Worm (Caenorhabditis elegans) whole organism, mixed stage, embryonic: Measurements from ENCODE around the gene F28G4.2.

ENCODE experiments used
- M03D4.4 ChIP-seq: sonication (generic microtip); optimal IDR thresholded peaks from 2 replicates; lab custom pipeline; 2017; ENCODE audit warnings: mild to moderate bottlenecking, missing genetic modification characterization, missing compliant biosample characterization
- bed-3 ChIP-seq: fragments of 200-800 bp; sonication (Bioruptor generic); optimal IDR thresholded peaks from 3 replicates; lab custom pipeline; 2018; ENCODE audit warnings: mild to moderate bottlenecking, missing genetic modification characterization, moderate library complexity, missing compliant biosample characterization
- blmp-1 ChIP-seq: fragments of 150-350 bp; optimal IDR thresholded peaks from 2 replicates; lab custom pipeline; 2014; ENCODE audit warnings: missing biosample characterization, missing genetic modification characterization
- ceh-43 ChIP-seq: fragments of 200-800 bp; sonication (Bioruptor generic); optimal IDR thresholded peaks from 2 replicates; lab custom pipeline; 2018; ENCODE audit warnings: mild to moderate bottlenecking, missing genetic modification characterization, moderate library complexity, missing compliant biosample characterization
- ceh-83 ChIP-seq: fragments of 200-800 bp; sonication (Bioruptor generic); optimal IDR thresholded peaks from 2 replicates; lab custom pipeline; 2018; ENCODE audit warnings: mild to moderate bottlenecking, missing genetic modification characterization, missing compliant biosample characterization
- ces-1 ChIP-seq: fragments of 150-350 bp; optimal IDR thresholded peaks from 2 replicates; lab custom pipeline; 2014; ENCODE audit warnings: missing biosample characterization, missing genetic modification reagents, missing genetic modification characterization
- drap-1 ChIP-seq: fragments of 200-800 bp; sonication (Bioruptor generic); optimal IDR thresholded peaks from 3 replicates; lab custom pipeline; 2018; ENCODE audit warnings: mild to moderate bottlenecking, missing genetic modification characterization, missing compliant biosample characterization
- elt-1 ChIP-seq: sonication (generic microtip); optimal IDR thresholded peaks from 2 replicates; lab custom pipeline; 2017; ENCODE audit warnings: missing genetic modification characterization, mild to moderate bottlenecking, missing compliant biosample characterization, antibody characterized with exemption, moderate library complexity, borderline replicate concordance; ENCODE audit not compliant: insufficient read depth
- flh-1 ChIP-seq: fragments of 200-800 bp; sonication (Bioruptor generic); optimal IDR thresholded peaks from 2 replicates; lab custom pipeline; 2018; ENCODE audit warnings: mild to moderate bottlenecking, missing genetic modification characterization, moderate library complexity, missing compliant biosample characterization
- ham-2 ChIP-seq: fragments of 200-800 bp; sonication (Bioruptor generic); optimal IDR thresholded peaks from 2 replicates; lab custom pipeline; 2018; ENCODE audit warnings: mild to moderate bottlenecking, missing genetic modification characterization, missing compliant biosample characterization
- hlh-1 ChIP-seq: fragments of 150-350 bp; optimal IDR thresholded peaks from 2 replicates; lab custom pipeline; 2014; ENCODE audit warnings: missing biosample characterization, missing genetic modification reagents, missing genetic modification characterization
- lin-32 ChIP-seq: fragments of 200-800 bp; sonication (Bioruptor generic); optimal IDR thresholded peaks from 2 replicates; lab custom pipeline; 2018; ENCODE audit warnings: mild to moderate bottlenecking, missing genetic modification characterization, missing compliant biosample characterization
- lsy-2 ChIP-seq: fragments of 150-350 bp; optimal IDR thresholded peaks from 2 replicates; lab custom pipeline; 2014; ENCODE audit warnings: missing biosample characterization, missing genetic modification characterization
- mep-1 ChIP-seq: fragments of 150-350 bp; optimal IDR thresholded peaks from 2 replicates; lab custom pipeline; 2017; ENCODE audit warnings: missing biosample characterization, missing genetic modification reagents, missing genetic modification characterization, inconsistent platforms
- nhr-2 ChIP-seq: fragments of 150-350 bp; optimal IDR thresholded peaks from 2 replicates; lab custom pipeline; 2014; ENCODE audit warnings: missing biosample characterization, missing genetic modification characterization
- nhr-28 ChIP-seq: fragments of 150-350 bp; optimal IDR thresholded peaks from 2 replicates; lab custom pipeline; 2014; ENCODE audit warnings: missing biosample characterization, missing genetic modification characterization
- nhr-76 ChIP-seq: sonication (generic microtip); optimal IDR thresholded peaks from 2 replicates; lab custom pipeline; 2017; ENCODE audit warnings: missing biosample characterization, missing genetic modification characterization
- pha-4 ChIP-seq: fragments of 150-350 bp; optimal IDR thresholded peaks from 2 replicates; lab custom pipeline; 2018; ENCODE audit warnings: missing biosample characterization, missing genetic modification reagents, missing genetic modification characterization
- sem-2 ChIP-seq: fragments of 200-800 bp; sonication (Bioruptor generic); optimal IDR thresholded peaks from 2 replicates; lab custom pipeline; 2018; ENCODE audit warnings: mild to moderate bottlenecking, missing genetic modification characterization, missing compliant biosample characterization
- snpc-4 ChIP-seq: fragments of 150-350 bp; optimal IDR thresholded peaks from 2 replicates; lab custom pipeline; 2014; ENCODE audit warnings: missing biosample characterization, missing genetic modification characterization
- sptf-1 ChIP-seq: sonication (generic microtip); optimal IDR thresholded peaks from 2 replicates; lab custom pipeline; 2017; ENCODE audit warnings: mild to moderate bottlenecking, missing genetic modification characterization, moderate library complexity, missing compliant biosample characterization
- tbx-8 ChIP-seq: fragments of 200-800 bp; sonication (Bioruptor generic); optimal IDR thresholded peaks from 2 replicates; lab custom pipeline; 2018; ENCODE audit warnings: mild to moderate bottlenecking, missing genetic modification characterization, moderate library complexity, missing compliant biosample characterization
- unc-120 ChIP-seq: sonication (generic microtip); optimal IDR thresholded peaks from 2 replicates; lab custom pipeline; 2017; ENCODE audit warnings: missing genetic modification characterization, missing compliant biosample characterization; ENCODE audit not compliant: poor library complexity, severe bottlenecking
- unc-39 ChIP-seq: fragments of 150-350 bp; optimal IDR thresholded peaks from 2 replicates; lab custom pipeline; 2014; ENCODE audit warnings: missing biosample characterization, missing genetic modification characterization
- unc-62 ChIP-seq: fragments of 150-350 bp; optimal IDR thresholded peaks from 2 replicates; lab custom pipeline; 2014; ENCODE audit warnings: missing biosample characterization, missing genetic modification reagents, missing genetic modification characterization
- zip-8 ChIP-seq: fragments of 150-350 bp; optimal IDR thresholded peaks from 2 replicates; lab custom pipeline; 2014; ENCODE audit warnings: missing biosample characterization, missing genetic modification characterization
- ztf-11 ChIP-seq: fragments of 150-350 bp; optimal IDR thresholded peaks from 2 replicates; lab custom pipeline; 2014; ENCODE audit warnings: missing biosample characterization, missing genetic modification characterization

F28G4.2 gene

ce11 chrV:16282147-16282546 lies at the start of gene F28G4.2:
Gene F28G4.2, minus strand, starts transcription at chrV:16282321.
- TF ChIP-seq M03D4.4 (tag; lab: Kevin White, UChicago): no peak
- peak; percentile 63 for TF ChIP-seq elt-1

- TF ChIP-seq M03D4.4 (tag; lab: Kevin White, UChicago) (no peak), unc-39 (tag; lab: Kevin White, UChicago) (no peak), blmp-1 (tag; lab: Kevin White, UChicago) (no peak), drap-1 (GFP tag; lab: Kevin White, UChicago) (no peak), snpc-4 (tag; lab: Kevin White, UChicago) (no peak), nhr-76 (no peak), ham-2 (GFP tag; lab: Kevin White, UChicago) (no peak), bed-3 (GFP tag; lab: Kevin White, UChicago) (no peak), ces-1 (GFP tag; lab: Kevin White, UChicago) (no peak), sem-2 (GFP tag; lab: Kevin White, UChicago) (no peak), hlh-1 (tag; lab: Kevin White, UChicago) (no peak), ceh-83 (GFP tag; lab: Kevin White, UChicago) (no peak), ztf-11 (tag; lab: Kevin White, UChicago) (no peak)
Measured at ce11 chrV:16328849-16329248, 46.7 kb upstream of the F28G4.2 start, which contains the start of gene F57G8.7. Gene F57G8.7, plus strand, starts transcription at chrV:16329149.

ce11 chrV:16322155-16322554 lies 40.0 kb upstream of the F28G4.2 start:
- TF ChIP-seq unc-120 (tag; lab: Kevin White, UChicago): no peak
- no peak for TF ChIP-seq nhr-2 (tag; lab: Kevin White, UChicago)
- TF ChIP-seq ces-1 (GFP tag; lab: Kevin White, UChicago): no peak
- TF ChIP-seq ham-2 (GFP tag; lab: Kevin White, UChicago): no peak
- no peak for TF ChIP-seq tbx-8 (GFP tag; lab: Kevin White, UChicago)

ce11 chrV:16317244-16317643 lies 35.1 kb upstream of the F28G4.2 start, which contains the start of gene srh-180:
Gene srh-180, plus strand, starts transcription at chrV:16317544.
- no peak for TF ChIP-seq ztf-11 (tag; lab: Kevin White, UChicago)
- TF ChIP-seq zip-8 (tag; lab: Kevin White, UChicago): no peak
- no peak for TF ChIP-seq nhr-76
- no peak for TF ChIP-seq pha-4 (tag; lab: Kevin White, UChicago)
- TF ChIP-seq M03D4.4 (tag; lab: Kevin White, UChicago): no peak
- TF ChIP-seq sptf-1: no peak
- no peak for TF ChIP-seq snpc-4 (tag; lab: Kevin White, UChicago)
- TF ChIP-seq lin-32 (GFP tag; lab: Kevin White, UChicago): no peak
- no peak for TF ChIP-seq sem-2 (GFP tag; lab: Kevin White, UChicago)
- no peak for TF ChIP-seq ceh-43
- no peak for TF ChIP-seq unc-39 (tag; lab: Kevin White, UChicago)

ce11 chrV:16315004-16315403 lies 32.9 kb upstream of the F28G4.2 start, which contains the start of gene str-214:
Gene str-214, plus strand, starts transcription at chrV:16315304.
- TF ChIP-seq bed-3 (GFP tag; lab: Kevin White, UChicago) (no peak), mep-1 (tag; lab: Kevin White, UChicago) (no peak), blmp-1 (tag; lab: Kevin White, UChicago) (no peak), unc-62 (GFP tag; lab: Kevin White, UChicago) (no peak), nhr-28 (tag; lab: Kevin White, UChicago) (no peak), sptf-1 (no peak), tbx-8 (GFP tag; lab: Kevin White, UChicago) (no peak), unc-39 (tag; lab: Kevin White, UChicago) (no peak), hlh-1 (tag; lab: Kevin White, UChicago) (no peak), sem-2 (GFP tag; lab: Kevin White, UChicago) (no peak), ces-1 (GFP tag; lab: Kevin White, UChicago) (no peak), M03D4.4 (tag; lab: Kevin White, UChicago) (no peak), nhr-2 (tag; lab: Kevin White, UChicago) (no peak), lsy-2 (tag; lab: Kevin White, UChicago) (no peak)
- TF ChIP-seq, all 35 proteins: peak for 0

ce11 chrV:16309523-16309922 lies 27.4 kb upstream of the F28G4.2 start, which contains the start of gene oac-7:
Gene oac-7, plus strand, starts transcription at chrV:16309805.
- TF ChIP-seq ham-2 (GFP tag; lab: Kevin White, UChicago): no peak
- no peak for TF ChIP-seq flh-1 (GFP tag; lab: Kevin White, UChicago)
- TF ChIP-seq nhr-28 (tag; lab: Kevin White, UChicago): peak; percentile 12
- peak; percentile 74 for TF ChIP-seq zip-8 (tag; lab: Kevin White, UChicago)
